Fruit fly (Drosophila melanogaster) whole organism, embryonic: ENCODE results near the gene mbm.
A peak's percentile ranks its signal among the peaks of the same experiment; 100 is the strongest.

Experiments used
- Atf-2 ChIP-seq: fragments of 200-800 bp; sonication (Bioruptor generic); optimal IDR thresholded peaks from 2 replicates; lab custom pipeline; 2016; ENCODE audit warnings: missing biosample characterization, missing genetic modification characterization
- Bdp1 ChIP-seq: fragments of 200-800 bp; sonication (Bioruptor generic); optimal IDR thresholded peaks from 3 replicates; lab custom pipeline; 2016; ENCODE audit warnings: missing biosample characterization, missing genetic modification characterization
- CG1024 ChIP-seq: fragments of 200-800 bp; sonication (Bioruptor generic); IDR thresholded peaks from 2 replicates; pipeline ENCODE4 v1.3.6; 2022; ENCODE audit warnings: missing biosample characterization, missing genetic modification characterization
- CG10543 ChIP-seq: fragments of 200-800 bp; sonication (Bioruptor generic); optimal IDR thresholded peaks from 3 replicates; lab custom pipeline; 2017; ENCODE audit warnings: missing biosample characterization, mild to moderate bottlenecking, missing genetic modification characterization, moderate library complexity
- CG10565 ChIP-seq: fragments of 200-800 bp; sonication (Bioruptor generic); optimal IDR thresholded peaks from 3 replicates; lab custom pipeline; 2016; ENCODE audit warnings: missing biosample characterization, mild to moderate bottlenecking, missing genetic modification characterization
- CG11504 ChIP-seq: fragments of 200-800 bp; sonication (Bioruptor generic); optimal IDR thresholded peaks from 3 replicates; lab custom pipeline; 2019; ENCODE audit warnings: missing biosample characterization, mild to moderate bottlenecking, missing genetic modification characterization, moderate library complexity
- CG12071 ChIP-seq: fragments of 200-800 bp; sonication (Bioruptor generic); optimal IDR thresholded peaks from 3 replicates; lab custom pipeline; 2018; ENCODE audit warnings: missing biosample characterization, mild to moderate bottlenecking, missing genetic modification characterization
- CG12219 ChIP-seq: fragments of 200-800 bp; sonication (Bioruptor generic); optimal IDR thresholded peaks from 3 replicates; lab custom pipeline; 2018; ENCODE audit warnings: missing biosample characterization, mild to moderate bottlenecking, missing genetic modification characterization
- CG13123 ChIP-seq: fragments of 200-800 bp; sonication (Bioruptor generic); optimal IDR thresholded peaks from 2 replicates; lab custom pipeline; 2016; ENCODE audit warnings: missing biosample characterization, missing genetic modification characterization
- CG18764 ChIP-seq: fragments of 200-800 bp; sonication (Bioruptor generic); optimal IDR thresholded peaks from 3 replicates; lab custom pipeline; 2016; ENCODE audit warnings: missing biosample characterization, missing genetic modification characterization
- CG3995 ChIP-seq: fragments of 200-800 bp; sonication (Bioruptor generic); optimal IDR thresholded peaks from 3 replicates; lab custom pipeline; 2016; ENCODE audit warnings: missing biosample characterization, missing genetic modification characterization
- CG4282 ChIP-seq: fragments of 200-800 bp; sonication (Bioruptor generic); optimal IDR thresholded peaks from 2 replicates; lab custom pipeline; 2016; ENCODE audit warnings: missing biosample characterization, missing genetic modification characterization
- CG6765 ChIP-seq: fragments of 200-800 bp; sonication (Bioruptor generic); optimal IDR thresholded peaks from 3 replicates; lab custom pipeline; 2017; ENCODE audit warnings: missing biosample characterization, mild to moderate bottlenecking, missing genetic modification characterization
- CG6854 ChIP-seq: fragments of 200-800 bp; sonication (Bioruptor generic); optimal IDR thresholded peaks from 3 replicates; lab custom pipeline; 2017; ENCODE audit warnings: missing biosample characterization, mild to moderate bottlenecking, missing genetic modification characterization
- CG8290 ChIP-seq, 3 experiments: fragments of 200-800 bp; sonication (Bioruptor generic); optimal IDR thresholded peaks; 2 replicates each; lab custom pipeline; 2016 to 2019; ENCODE audit warnings: missing biosample characterization in 3 of 3, missing genetic modification characterization in 3 of 3, mild to moderate bottlenecking in 2 of 3, moderate library complexity in 1 of 3
- Dip3 ChIP-seq: fragments of 200-800 bp; sonication (Bioruptor generic); optimal IDR thresholded peaks from 3 replicates; lab custom pipeline; 2016; ENCODE audit warnings: missing biosample characterization, missing genetic modification characterization
- Doc3 ChIP-seq: fragments of 200-800 bp; sonication (Bioruptor generic); IDR thresholded peaks from 3 replicates; pipeline ENCODE4 v1.3.6; 2022; ENCODE audit warnings: missing biosample characterization, missing genetic modification characterization; ENCODE audit not compliant: partially characterized antibody
- Drgx ChIP-seq: fragments of 200-800 bp; sonication (Bioruptor generic); IDR thresholded peaks from 2 replicates; pipeline ENCODE4 v1.3.6; 2022; ENCODE audit warnings: missing biosample characterization, missing genetic modification characterization
- E2f1 ChIP-seq: fragments of 200-800 bp; sonication (Bioruptor generic); IDR thresholded peaks from 2 replicates; pipeline ENCODE4 v1.3.6; 2022; ENCODE audit warnings: missing biosample characterization, missing genetic modification characterization
- HLH54F ChIP-seq: fragments of 200-800 bp; sonication (Bioruptor generic); optimal IDR thresholded peaks from 3 replicates; lab custom pipeline; 2016; ENCODE audit warnings: missing biosample characterization, missing genetic modification characterization
- MBD-R2 ChIP-seq: fragments of 200-800 bp; sonication (Bioruptor generic); IDR thresholded peaks from 2 replicates; pipeline ENCODE4 v1.3.6; 2022; ENCODE audit warnings: missing biosample characterization, missing genetic modification characterization
- Med ChIP-seq: fragments of 200-800 bp; sonication (Bioruptor generic); peaks from one replicate; lab custom pipeline; 2016; ENCODE audit warnings: missing biosample characterization, missing genetic modification characterization, mild to moderate bottlenecking, inconsistent platforms, moderate library complexity
- Myb ChIP-seq: fragments of 200-800 bp; sonication (Bioruptor generic); optimal IDR thresholded peaks from 2 replicates; lab custom pipeline; 2016; ENCODE audit warnings: missing biosample characterization, missing genetic modification characterization
- Pdp1 ChIP-seq, 2 experiments: fragments of 200-800 bp; sonication (Bioruptor generic); optimal IDR thresholded peaks; 3 replicates each; lab custom pipeline; 2016; ENCODE audit warnings: missing biosample characterization in 2 of 2, missing genetic modification characterization in 2 of 2, mild to moderate bottlenecking in 1 of 2, moderate library complexity in 1 of 2
- Ravus ChIP-seq: fragments of 200-800 bp; sonication (Bioruptor generic); IDR thresholded peaks from 2 replicates; pipeline ENCODE4 v1.3.6; 2022; ENCODE audit warnings: missing biosample characterization, missing genetic modification characterization
- Sry-β ChIP-seq: fragments of 200-800 bp; sonication (Bioruptor generic); optimal IDR thresholded peaks from 2 replicates; lab custom pipeline; 2018; ENCODE audit warnings: missing biosample characterization, mild to moderate bottlenecking, missing genetic modification characterization, moderate library complexity
- Sry-δ ChIP-seq: fragments of 200-800 bp; sonication (Bioruptor generic); optimal IDR thresholded peaks from 2 replicates; lab custom pipeline; 2016; ENCODE audit warnings: missing biosample characterization, missing genetic modification characterization
- Taf1 ChIP-seq: fragments of 200-800 bp; sonication (Bioruptor generic); IDR thresholded peaks from 2 replicates; pipeline ENCODE4 v1.3.6; 2022; ENCODE audit warnings: missing biosample characterization, missing genetic modification characterization
- ara ChIP-seq: fragments of 200-800 bp; sonication (Bioruptor generic); IDR thresholded peaks from 2 replicates; pipeline ENCODE4 v1.3.6; 2022; ENCODE audit warnings: missing biosample characterization, missing genetic modification characterization
- ash1 ChIP-seq: fragments of 200-800 bp; sonication (Bioruptor generic); optimal IDR thresholded peaks from 2 replicates; lab custom pipeline; 2018; ENCODE audit warnings: missing biosample characterization, mild to moderate bottlenecking, missing genetic modification characterization
- chm ChIP-seq: fragments of 200-800 bp; sonication (Bioruptor generic); IDR thresholded peaks from 2 replicates; pipeline ENCODE4 v1.3.6; 2022; ENCODE audit warnings: missing biosample characterization, missing genetic modification characterization
- dmrt11E ChIP-seq: fragments of 200-800 bp; sonication (Bioruptor generic); optimal IDR thresholded peaks from 3 replicates; lab custom pipeline; 2018; ENCODE audit warnings: missing biosample characterization, mild to moderate bottlenecking, missing genetic modification characterization, moderate library complexity
- ftz-f1 ChIP-seq: fragments of 200-800 bp; sonication (Bioruptor generic); optimal IDR thresholded peaks from 2 replicates; lab custom pipeline; 2016; ENCODE audit warnings: missing biosample characterization, missing genetic modification characterization
- gce ChIP-seq: fragments of 200-800 bp; sonication (Bioruptor generic); IDR thresholded peaks from 3 replicates; pipeline ENCODE4 v1.3.6; 2022; ENCODE audit warnings: missing biosample characterization, missing genetic modification characterization
- gt ChIP-seq: fragments of 200-800 bp; sonication (Bioruptor generic); IDR thresholded peaks from 2 replicates; pipeline ENCODE4 v1.3.6; 2022; ENCODE audit warnings: missing biosample characterization, missing genetic modification characterization
- hth ChIP-seq: fragments of >200 bp; optimal IDR thresholded peaks from 2 replicates; lab custom pipeline; 2017; ENCODE audit warnings: inconsistent platforms
- lab ChIP-seq: fragments of 200-800 bp; sonication (Bioruptor generic); optimal IDR thresholded peaks from 3 replicates; lab custom pipeline; 2017; ENCODE audit warnings: missing biosample characterization, missing genetic modification characterization, mild to moderate bottlenecking, moderate library complexity, missing genetic modification reagents
- nau ChIP-seq: fragments of 200-800 bp; sonication (Bioruptor generic); optimal IDR thresholded peaks from 3 replicates; lab custom pipeline; 2017; ENCODE audit warnings: missing biosample characterization, mild to moderate bottlenecking, missing genetic modification characterization, missing genetic modification reagents
- nerfin-1 ChIP-seq: fragments of 200-800 bp; sonication (Bioruptor generic); optimal IDR thresholded peaks from 3 replicates; lab custom pipeline; 2019; ENCODE audit warnings: missing biosample characterization, mild to moderate bottlenecking, missing genetic modification characterization, moderate library complexity
- nom ChIP-seq: fragments of 200-800 bp; sonication (Bioruptor generic); optimal IDR thresholded peaks from 2 replicates; lab custom pipeline; 2017; ENCODE audit warnings: missing biosample characterization, missing genetic modification characterization, mild to moderate bottlenecking, moderate library complexity, missing genetic modification reagents
- pfk ChIP-seq: fragments of 200-800 bp; sonication (Bioruptor generic); optimal IDR thresholded peaks from 2 replicates; lab custom pipeline; 2018; ENCODE audit warnings: missing biosample characterization, mild to moderate bottlenecking, missing genetic modification characterization, moderate library complexity
- pita ChIP-seq: fragments of 200-800 bp; sonication (Bioruptor generic); optimal IDR thresholded peaks from 2 replicates; lab custom pipeline; 2017; ENCODE audit warnings: missing biosample characterization, mild to moderate bottlenecking, missing genetic modification characterization
- sisA ChIP-seq: fragments of 200-800 bp; sonication (Bioruptor generic); IDR thresholded peaks from 2 replicates; pipeline ENCODE4 v1.3.6; 2022; ENCODE audit warnings: missing biosample characterization, missing genetic modification characterization
- slou ChIP-seq: fragments of 200-800 bp; sonication (Bioruptor generic); optimal IDR thresholded peaks from 3 replicates; lab custom pipeline; 2016; ENCODE audit warnings: missing biosample characterization, missing genetic modification characterization
- so ChIP-seq: fragments of 200-800 bp; sonication (Bioruptor generic); IDR thresholded peaks from 3 replicates; pipeline ENCODE4 v1.3.6; 2022; ENCODE audit warnings: missing biosample characterization, missing genetic modification characterization
- ssp ChIP-seq: fragments of 200-800 bp; sonication (Bioruptor generic); IDR thresholded peaks from 2 replicates; pipeline ENCODE4 v1.3.6; 2022; ENCODE audit warnings: missing biosample characterization, missing genetic modification characterization
- stwl ChIP-seq: fragments of 200-800 bp; sonication (Bioruptor generic); optimal IDR thresholded peaks from 3 replicates; lab custom pipeline; 2018; ENCODE audit warnings: missing biosample characterization, mild to moderate bottlenecking, missing genetic modification characterization, moderate library complexity
- ttk ChIP-seq: fragments of 200-800 bp; sonication (Bioruptor generic); IDR thresholded peaks from 2 replicates; pipeline ENCODE4 v2.1.2; 2022; ENCODE audit warnings: missing biosample characterization, missing genetic modification characterization
- vfl ChIP-seq: fragments of 200-800 bp; sonication (Bioruptor generic); optimal IDR thresholded peaks from 2 replicates; lab custom pipeline; 2016; ENCODE audit warnings: missing biosample characterization, missing genetic modification characterization
- zfh1 ChIP-seq: fragments of 200-800 bp; sonication (Bioruptor generic); IDR thresholded peaks from 3 replicates; pipeline ENCODE4 v1.3.6; 2022; ENCODE audit warnings: missing biosample characterization, missing genetic modification characterization

Gene mbm

DNA sequence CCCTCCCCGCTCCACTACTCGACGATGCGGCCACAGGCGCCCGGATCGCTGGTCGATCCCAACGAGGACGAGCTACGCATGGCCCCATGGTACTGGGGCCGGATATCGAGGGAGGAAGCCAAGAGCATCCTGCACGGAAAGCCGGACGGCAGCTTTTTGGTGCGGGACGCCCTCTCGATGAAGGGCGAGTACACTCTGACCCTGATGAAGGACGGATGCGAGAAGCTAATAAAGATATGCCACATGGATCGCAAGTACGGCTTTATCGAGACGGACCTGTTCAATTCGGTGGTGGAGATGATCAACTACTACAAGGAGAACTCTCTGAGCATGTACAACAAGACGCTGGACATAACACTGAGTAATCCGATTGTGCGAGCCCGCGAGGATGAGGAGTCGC is 25.5 kb upstream of the mbm start:
- TF ChIP-seq Med (GFP tag; lab: Kevin White, UChicago) (peak; percentile 52), Dip3 (GFP tag; lab: Kevin White, UChicago) (no peak)

DNA sequence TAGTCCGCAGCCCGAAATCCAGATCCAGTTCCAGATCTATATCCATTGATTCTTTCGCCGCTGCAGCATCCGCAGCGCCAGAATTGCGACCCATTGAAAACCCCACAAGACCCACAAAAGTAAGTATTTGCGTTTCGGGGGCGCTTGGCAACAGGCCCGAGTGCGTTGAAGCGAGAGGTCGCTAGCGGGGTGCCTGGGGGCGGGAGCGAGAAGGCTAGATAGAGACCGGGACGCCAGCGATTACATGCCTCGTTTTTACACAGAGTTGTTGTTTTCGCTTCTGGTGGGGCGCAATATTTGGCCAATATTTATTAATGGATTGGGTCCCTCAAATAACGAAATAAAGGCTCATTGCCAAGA is 24.8 kb upstream of the mbm start:
- TF ChIP-seq CG11504 (tag; lab: Kevin White, UChicago) (no peak), lab (GFP tag; lab: Kevin White, UChicago) (no peak), vfl (no peak), Drgx (GFP tag; lab: Robert Waterston, UW) (no peak), Pdp1 (GFP tag; optimal IDR thresholded peaks at IDR 0.05; lab: Kevin White, UChicago) (peak in 1 of 2 experiments; percentile 33), ara (no peak), CG6854 (GFP tag; lab: Kevin White, UChicago) (no peak), nerfin-1 (tag; lab: Kevin White, UChicago) (no peak), stwl (tag; lab: Kevin White, UChicago) (no peak), Taf1 (no peak), zfh1 (peak; percentile 54; the same call in 1 of the 3 replicates), gt (GFP tag; lab: Robert Waterston, UW) (no peak), ash1 (GFP tag; lab: Kevin White, UChicago) (no peak), CG10543 (GFP tag; lab: Kevin White, UChicago) (peak; percentile 63), so (GFP tag; lab: Robert Waterston, UW) (no peak), gce (GFP tag; lab: Robert Waterston, UW) (no peak), hth (no peak), CG1024 (GFP tag; lab: Robert Waterston, UW) (no peak), sisA (GFP tag; lab: Robert Waterston, UW) (no peak), CG4282 (GFP tag; lab: Kevin White, UChicago) (no peak), ftz-f1 (GFP tag; lab: Kevin White, UChicago) (peak; percentile 31), Bdp1 (no peak), CG8290 (GFP tag; optimal IDR thresholded peaks at IDR 0.05; lab: Kevin White, UChicago) (no peak), CG8290 (tag; optimal IDR thresholded peaks at IDR 0.05; lab: Kevin White, UChicago) (peak in 1 of 2 experiments; percentile 48), ttk (no peak), nom (peak; percentile 35), Sry-δ (GFP tag; lab: Kevin White, UChicago) (no peak), Atf-2 (GFP tag; lab: Kevin White, UChicago) (no peak), CG10565 (GFP tag; lab: Kevin White, UChicago) (no peak), CG12071 (GFP tag; lab: Kevin White, UChicago) (no peak), CG12219 (GFP tag; lab: Kevin White, UChicago) (no peak), E2f1 (GFP tag; lab: Robert Waterston, UW) (no peak), nau (GFP tag; lab: Kevin White, UChicago) (no peak), Myb (GFP tag; lab: Kevin White, UChicago) (no peak), Doc3 (no peak), ssp (GFP tag; lab: Robert Waterston, UW) (no peak), HLH54F (GFP tag; lab: Kevin White, UChicago) (no peak), pfk (peak; percentile 9), pita (GFP tag; lab: Kevin White, UChicago) (no peak), CG6765 (GFP tag; lab: Kevin White, UChicago) (no peak), CG3995 (GFP tag; lab: Kevin White, UChicago) (no peak), dmrt11E (tag; lab: Kevin White, UChicago) (no peak), Ravus (GFP tag; lab: Robert Waterston, UW) (no peak), CG13123 (no peak), slou (GFP tag; lab: Kevin White, UChicago) (no peak), MBD-R2 (GFP tag; lab: Robert Waterston, UW) (no peak), chm (GFP tag; lab: Robert Waterston, UW) (0 out of 2 replicates have a peak, but pooled peaks have one; percentile 37), Sry-β (GFP tag; lab: Kevin White, UChicago) (no peak), CG18764 (no peak)
